Worm (Caenorhabditis elegans): ENCODE measurements around the gene tofu-2.
"Not testable (repeated sequence)": the region's sequence is repeated elsewhere in the genome, so short reads cannot be mapped to it uniquely, and the experiment has no call there.

tofu-2 gene

ce11 chrV:7068861-7069260 is 17.8 kb upstream of the tofu-2 start:
- TF ChIP-seq pha-4 (tag; optimal IDR thresholded peaks at IDR 0.05) (no peak), mep-1 (tag; optimal IDR thresholded peaks at IDR 0.05) (no peak), lin-32 (GFP tag; optimal IDR thresholded peaks at IDR 0.05) (no peak), ham-2 (GFP tag; optimal IDR thresholded peaks at IDR 0.05) (no peak), unc-120 (tag; optimal IDR thresholded peaks at IDR 0.05; ENCODE audit: poor library complexity, severe bottlenecking) (no peak), cnd-1 (tag; optimal IDR thresholded peaks at IDR 0.05) (no peak), nhr-12 (tag; optimal IDR thresholded peaks at IDR 0.05) (no peak), nhr-2 (tag; optimal IDR thresholded peaks at IDR 0.05) (no peak), nhr-28 (tag; optimal IDR thresholded peaks at IDR 0.05) (no peak), mab-5 (tag; optimal IDR thresholded peaks at IDR 0.05) (no peak)

- no peak for TF ChIP-seq tbx-8 (GFP tag; optimal IDR thresholded peaks at IDR 0.05)
- TF ChIP-seq nhr-12 (tag; optimal IDR thresholded peaks at IDR 0.05): no peak
- no peak for TF ChIP-seq mls-2 (tag; optimal IDR thresholded peaks at IDR 0.05)
- TF ChIP-seq zip-8 (tag; optimal IDR thresholded peaks at IDR 0.05): no peak
- TF ChIP-seq unc-62 (GFP tag; optimal IDR thresholded peaks at IDR 0.05): no peak
- no peak for TF ChIP-seq ceh-83 (GFP tag; optimal IDR thresholded peaks at IDR 0.05)
- TF ChIP-seq ces-1 (GFP tag; optimal IDR thresholded peaks at IDR 0.05): no peak
- no peak for TF ChIP-seq drap-1 (GFP tag; optimal IDR thresholded peaks at IDR 0.05)
Observed at ce11 chrV:7065226-7065625, 14.2 kb upstream of the tofu-2 start, which contains the start of gene Y57E12AR.1. Gene Y57E12AR.1, minus strand, starts transcription at chrV:7065326.

ce11 chrV:7062790-7063189 is 11.7 kb upstream of the tofu-2 start, which contains the start of gene tmem-258:
Gene tmem-258, plus strand, starts transcription at chrV:7063174.
- TF ChIP-seq elt-1 (tag; optimal IDR thresholded peaks at IDR 0.05; ENCODE audit: borderline replicate concordance, insufficient read depth); mep-1 (tag; optimal IDR thresholded peaks at IDR 0.05); lsy-2 (tag; optimal IDR thresholded peaks at IDR 0.05): not testable (repeated sequence)

ce11 chrV:7060396-7060795 is 9.3 kb upstream of the tofu-2 start, which contains the start of the genes Y57E12AL.6 and Y57E12AL.1:
Gene Y57E12AL.6, minus strand, starts transcription at chrV:7060470.
Gene Y57E12AL.1, plus strand, starts transcription at chrV:7060530.
- TF ChIP-seq elt-3 (tag; optimal IDR thresholded peaks at IDR 0.05): no peak
- no peak for TF ChIP-seq nhr-76 (tag; optimal IDR thresholded peaks at IDR 0.05)
- TF ChIP-seq flh-1 (GFP tag; optimal IDR thresholded peaks at IDR 0.05): no peak
- peak; percentile 37 for TF ChIP-seq ces-1 (GFP tag; optimal IDR thresholded peaks at IDR 0.05)
- peak; percentile 10 for TF ChIP-seq unc-62 (GFP tag; optimal IDR thresholded peaks at IDR 0.05)
- TF ChIP-seq unc-120 (tag; optimal IDR thresholded peaks at IDR 0.05; ENCODE audit: poor library complexity, severe bottlenecking): peak; percentile 55
- TF ChIP-seq nhr-237 (tag; optimal IDR thresholded peaks at IDR 0.05): peak; percentile 67
- no peak for TF ChIP-seq mab-5 (tag; optimal IDR thresholded peaks at IDR 0.05)
- peak; percentile 89 for TF ChIP-seq sptf-1 (tag; optimal IDR thresholded peaks at IDR 0.05)
- no peak for TF ChIP-seq tbx-8 (GFP tag; optimal IDR thresholded peaks at IDR 0.05)
- TF ChIP-seq snpc-4 (tag; optimal IDR thresholded peaks at IDR 0.05): no peak
- TF ChIP-seq ceh-39 (tag; optimal IDR thresholded peaks at IDR 0.05): peak; percentile 56
- TF ChIP-seq lsy-2 (tag; optimal IDR thresholded peaks at IDR 0.05): peak; percentile 73
- TF ChIP-seq lin-13 (tag; optimal IDR thresholded peaks at IDR 0.05): peak; percentile 80
- peak; percentile 12 for TF ChIP-seq lin-32 (GFP tag; optimal IDR thresholded peaks at IDR 0.05)
- no peak for TF ChIP-seq unc-39 (tag; optimal IDR thresholded peaks at IDR 0.05)
- TF ChIP-seq ham-2 (GFP tag; optimal IDR thresholded peaks at IDR 0.05): peak; percentile 14
- no peak for TF ChIP-seq blmp-1 (tag; optimal IDR thresholded peaks at IDR 0.05)
- TF ChIP-seq hlh-1 (tag; optimal IDR thresholded peaks at IDR 0.05): peak; percentile 35
- TF ChIP-seq mep-1 (tag; optimal IDR thresholded peaks at IDR 0.05): peak; percentile 71
- peak; percentile 72 for TF ChIP-seq mls-2 (tag; optimal IDR thresholded peaks at IDR 0.05)
- TF ChIP-seq nhr-2 (tag; optimal IDR thresholded peaks at IDR 0.05): no peak
- peak; percentile 78 for TF ChIP-seq M03D4.4 (tag; optimal IDR thresholded peaks at IDR 0.05)
- TF ChIP-seq bed-3 (GFP tag; optimal IDR thresholded peaks at IDR 0.05): peak; percentile 39
- no peak for TF ChIP-seq elt-1 (tag; optimal IDR thresholded peaks at IDR 0.05; ENCODE audit: borderline replicate concordance, insufficient read depth)
- peak; percentile 11 for TF ChIP-seq sem-2 (GFP tag; optimal IDR thresholded peaks at IDR 0.05)
- no peak for TF ChIP-seq ztf-11 (tag; optimal IDR thresholded peaks at IDR 0.05)
- TF ChIP-seq ceh-43 (GFP tag; optimal IDR thresholded peaks at IDR 0.05): peak; percentile 68
- no peak for TF ChIP-seq nhr-28 (tag; optimal IDR thresholded peaks at IDR 0.05)
- no peak for TF ChIP-seq nhr-12 (tag; optimal IDR thresholded peaks at IDR 0.05)
- peak; percentile 53 for TF ChIP-seq cnd-1 (tag; optimal IDR thresholded peaks at IDR 0.05)
- TF ChIP-seq drap-1 (GFP tag; optimal IDR thresholded peaks at IDR 0.05): peak; percentile 1
- peak; percentile 71 for TF ChIP-seq zip-8 (tag; optimal IDR thresholded peaks at IDR 0.05)
- no peak for TF ChIP-seq ceh-83 (GFP tag; optimal IDR thresholded peaks at IDR 0.05)
- TF ChIP-seq pha-4 (tag; optimal IDR thresholded peaks at IDR 0.05): peak; percentile 23

All from whole organism, mixed stage, embryonic.